Fruit fly (Drosophila melanogaster) whole organism, wandering third instar larva: ENCODE results near the gene sbr.
A peak's percentile ranks its signal among the peaks of the same experiment; 100 is the strongest.

Experiments used
- Abd-B ChIP-seq: fragments of >200 bp; optimal IDR thresholded peaks from 2 replicates; lab custom pipeline; 2017; ENCODE audit warnings: missing biosample characterization, missing genetic modification characterization
- CG32264 ChIP-seq: fragments of 200-800 bp; sonication (Bioruptor generic); optimal IDR thresholded peaks from 2 replicates; lab custom pipeline; 2016; ENCODE audit warnings: missing biosample characterization, missing genetic modification characterization
- CG9705 ChIP-seq: fragments of 200-800 bp; sonication (Bioruptor generic); optimal IDR thresholded peaks from 2 replicates; lab custom pipeline; 2018; ENCODE audit warnings: missing biosample characterization, mild to moderate bottlenecking, missing genetic modification characterization
- CrebA ChIP-seq: fragments of 200-800 bp; sonication (Bioruptor generic); optimal IDR thresholded peaks from 2 replicates; lab custom pipeline; 2016; ENCODE audit warnings: missing biosample characterization, mild to moderate bottlenecking, missing genetic modification characterization, borderline replicate concordance
- Dfd ChIP-seq: fragments of >200 bp; optimal IDR thresholded peaks from 2 replicates; lab custom pipeline; 2017; ENCODE audit warnings: missing biosample characterization, missing genetic modification characterization
- Dif ChIP-seq: fragments of 200-275, 200-300 bp; sonication (Bioruptor generic); optimal IDR thresholded peaks from 2 replicates; lab custom pipeline; 2018; ENCODE audit warnings: missing biosample characterization, missing genetic modification characterization; ENCODE audit not compliant: partially characterized antibody
- GATAd ChIP-seq: sonication (Bioruptor generic); optimal IDR thresholded peaks from 2 replicates; lab custom pipeline; 2016; ENCODE audit warnings: missing biosample characterization, missing genetic modification characterization
- Hnf4 ChIP-seq: fragments of 200-800 bp; sonication (Bioruptor generic); optimal IDR thresholded peaks from 2 replicates; lab custom pipeline; 2016; ENCODE audit warnings: missing biosample characterization, mild to moderate bottlenecking, missing genetic modification characterization
- Hr78 ChIP-seq: fragments of >200 bp; optimal IDR thresholded peaks from 2 replicates; lab custom pipeline; 2017; ENCODE audit warnings: missing biosample characterization, missing genetic modification characterization
- Hr83 ChIP-seq: fragments of 200-300 bp; sonication (Bioruptor generic); optimal IDR thresholded peaks from 2 replicates; lab custom pipeline; 2016; ENCODE audit warnings: missing biosample characterization, mild to moderate bottlenecking, missing genetic modification characterization, moderate library complexity; ENCODE audit not compliant: poor library complexity, severe bottlenecking
- Myc ChIP-seq: fragments of >200 bp; optimal IDR thresholded peaks from 2 replicates; lab custom pipeline; 2017
- N ChIP-seq: fragments of >200 bp; optimal IDR thresholded peaks from 2 replicates; lab custom pipeline; 2018; ENCODE audit warnings: missing biosample characterization, missing external identifiers, missing genetic modification characterization
- OdsH ChIP-seq: fragments of 200-800 bp; sonication (Bioruptor generic); optimal IDR thresholded peaks from 2 replicates; lab custom pipeline; 2016; ENCODE audit warnings: missing biosample characterization, mild to moderate bottlenecking, missing genetic modification characterization
- Rel ChIP-seq, 2 experiments: fragments of 200-800 bp; sonication (Bioruptor generic) in 1 of 2; optimal IDR thresholded peaks; 2 replicates in 1 of 2; 3 replicates in 1 of 2; lab custom pipeline; 2016 to 2019; ENCODE audit warnings: mild to moderate bottlenecking in 2 of 2, missing biosample characterization in 2 of 2, missing genetic modification characterization in 2 of 2, moderate library complexity in 1 of 2
- Sp1 ChIP-seq: fragments of 200-800 bp; sonication (Bioruptor generic); optimal IDR thresholded peaks from 3 replicates; lab custom pipeline; 2019; ENCODE audit warnings: missing biosample characterization, mild to moderate bottlenecking, missing genetic modification characterization, moderate library complexity
- br ChIP-seq: fragments of 200-800 bp; sonication (Bioruptor generic); optimal IDR thresholded peaks from 2 replicates; lab custom pipeline; 2016; ENCODE audit warnings: missing biosample characterization, missing genetic modification characterization
- dl ChIP-seq, 2 experiments: fragments of 175-275, 200-275 bp in 1 of 2; fragments of 200-275 bp in 1 of 2; sonication (Bioruptor generic); optimal IDR thresholded peaks; lab custom pipeline; 2018; ENCODE audit warnings: mild to moderate bottlenecking in 2 of 2, missing biosample characterization in 2 of 2, missing genetic modification characterization in 2 of 2, moderate library complexity in 2 of 2; ENCODE audit not compliant: partially characterized antibody in 2 of 2, insufficient read depth in 1 of 2
- dmrt93B ChIP-seq: fragments of 200-800 bp; sonication (Bioruptor generic); optimal IDR thresholded peaks from 2 replicates; lab custom pipeline; 2018; ENCODE audit warnings: missing biosample characterization, mild to moderate bottlenecking, missing genetic modification characterization
- ey ChIP-seq: fragments of 200-800 bp; sonication (Bioruptor generic); optimal IDR thresholded peaks from 2 replicates; lab custom pipeline; 2016; ENCODE audit warnings: missing biosample characterization, missing genetic modification characterization
- fru ChIP-seq: fragments of 200-800 bp; sonication (Bioruptor generic); optimal IDR thresholded peaks from 3 replicates; lab custom pipeline; 2016; ENCODE audit warnings: missing biosample characterization, mild to moderate bottlenecking, missing genetic modification characterization
- h ChIP-seq: fragments of 200-800 bp; sonication (Bioruptor generic); optimal IDR thresholded peaks from 3 replicates; lab custom pipeline; 2016; ENCODE audit warnings: missing biosample characterization, mild to moderate bottlenecking, missing genetic modification characterization
- lola ChIP-seq: fragments of >200 bp; optimal IDR thresholded peaks from 2 replicates; lab custom pipeline; 2017; ENCODE audit warnings: missing biosample characterization, missing genetic modification characterization
- psq ChIP-seq: fragments of 200-800 bp; sonication (Bioruptor generic); optimal IDR thresholded peaks from 3 replicates; lab custom pipeline; 2017; ENCODE audit warnings: missing biosample characterization, mild to moderate bottlenecking, missing genetic modification characterization, moderate library complexity
- sv ChIP-seq: fragments of 200-800 bp; sonication (Bioruptor generic); optimal IDR thresholded peaks from 3 replicates; lab custom pipeline; 2016; ENCODE audit warnings: missing biosample characterization, missing genetic modification characterization
- tai ChIP-seq: sonication (Bioruptor generic); optimal IDR thresholded peaks from 2 replicates; lab custom pipeline; 2016; ENCODE audit warnings: missing biosample characterization, missing genetic modification characterization
- woc ChIP-seq: sonication (Bioruptor generic); optimal IDR thresholded peaks from 2 replicates; lab custom pipeline; 2016; ENCODE audit warnings: missing biosample characterization, mild to moderate bottlenecking, missing genetic modification characterization

Gene sbr

dm6 chrX:10816856-10817255, 30.0 kb downstream of the sbr start:
- no peak for TF ChIP-seq ey (GFP tag; lab: Kevin White, UChicago)
- TF ChIP-seq Dfd (GFP tag; lab: Kevin White, UChicago), result no peak
- TF ChIP-seq fru (GFP tag; lab: Kevin White, UChicago), result peak; percentile 89
- peak; percentile 7 for TF ChIP-seq CrebA
- peak; percentile 70 for TF ChIP-seq psq (GFP tag; lab: Kevin White, UChicago)

- peak; percentile 21 for TF ChIP-seq Rel (GFP tag; optimal IDR thresholded peaks at IDR 0.05; lab: Kevin White, UChicago)
- peak; percentile 20 for TF ChIP-seq Rel (tag; optimal IDR thresholded peaks at IDR 0.05; lab: Kevin White, UChicago)
- no peak for TF ChIP-seq Dif (GFP tag; lab: Kevin White, UChicago)
- peak; percentile 10 for TF ChIP-seq Hnf4 (GFP tag; lab: Kevin White, UChicago)
- no peak for TF ChIP-seq dmrt93B (GFP tag; lab: Kevin White, UChicago)
- no peak for TF ChIP-seq lola
- peak; percentile 19 for TF ChIP-seq Sp1
- no peak for TF ChIP-seq h (GFP tag; lab: Kevin White, UChicago)
- no peak for TF ChIP-seq sv (GFP tag; lab: Kevin White, UChicago)
- TF ChIP-seq dl (GFP tag; optimal IDR thresholded peaks at IDR 0.05; lab: Kevin White, UChicago; ENCODE audit: insufficient read depth in 1 of 2, partially characterized antibody in 2 of 2), result peak; percentile 40 to 44
- no peak for TF ChIP-seq br (GFP tag; lab: Kevin White, UChicago)
- no peak for TF ChIP-seq Myc
- peak; percentile 74 for TF ChIP-seq Abd-B
- TF ChIP-seq Dfd (GFP tag; lab: Kevin White, UChicago), result no peak
- no peak for TF ChIP-seq GATAd (GFP tag; lab: Kevin White, UChicago)
- peak; percentile 76 for TF ChIP-seq psq (GFP tag; lab: Kevin White, UChicago)
- TF ChIP-seq fru (GFP tag; lab: Kevin White, UChicago), result peak; percentile 41
- no peak for TF ChIP-seq CG9705 (GFP tag; lab: Kevin White, UChicago)
- TF ChIP-seq tai (GFP tag; lab: Kevin White, UChicago), result no peak
- TF ChIP-seq CrebA, result peak; percentile 58
- TF ChIP-seq Hr83 (GFP tag; lab: Kevin White, UChicago), result peak; percentile 13
- peak; percentile 14 for TF ChIP-seq OdsH (GFP tag; lab: Kevin White, UChicago)
- TF ChIP-seq Hr78 (GFP tag; lab: Kevin White, UChicago), result peak; percentile 85
- peak; percentile 99 for TF ChIP-seq N (GFP tag; lab: Kevin White, UChicago)
These were observed 31.3 kb downstream of the sbr start for dm6 chrX:10815511-10816080.

dm6 chrX:10814832-10815372, 32.0 kb downstream of the sbr start:
- TF ChIP-seq lola (no peak), Dfd (GFP tag; lab: Kevin White, UChicago) (peak; percentile 3), OdsH (GFP tag; lab: Kevin White, UChicago) (no peak)

- TF ChIP-seq Hnf4 (GFP tag; lab: Kevin White, UChicago) (no peak), dl (GFP tag; optimal IDR thresholded peaks at IDR 0.05; lab: Kevin White, UChicago; ENCODE audit: insufficient read depth in 1 of 2, partially characterized antibody in 2 of 2) (peak in 1 of 2 experiments; percentile 2), Dif (GFP tag; lab: Kevin White, UChicago) (peak; percentile 35)
These were observed 32.8 kb downstream of the sbr start for dm6 chrX:10814113-10814512.

- no peak for TF ChIP-seq dl (GFP tag; optimal IDR thresholded peaks at IDR 0.05; lab: Kevin White, UChicago; ENCODE audit: insufficient read depth in 1 of 2, partially characterized antibody in 2 of 2)
- peak; percentile 54 for TF ChIP-seq psq (GFP tag; lab: Kevin White, UChicago)
- no peak for TF ChIP-seq sv (GFP tag; lab: Kevin White, UChicago)
- TF ChIP-seq CG32264 (GFP tag; lab: Kevin White, UChicago), result no peak
- TF ChIP-seq Hnf4 (GFP tag; lab: Kevin White, UChicago), result no peak
- TF ChIP-seq woc (GFP tag; lab: Kevin White, UChicago), result no peak
These were observed 38.2 kb downstream of the sbr start for dm6 chrX:10808684-10809083.
